Worm (Caenorhabditis elegans) whole organism, young adult: ENCODE data around the gene T28H10.1.

Experiments used
- B0019.2 ChIP-seq: fragments of 200-800 bp; sonication (Bioruptor generic); conservative IDR thresholded peaks from 2 replicates; pipeline ENCODE4 v1.3.6; 2022; ENCODE audit warnings: missing genetic modification reagents, missing genetic modification characterization, missing compliant biosample characterization
- B0035.1 ChIP-seq: sonication (generic microtip); optimal IDR thresholded peaks from 2 replicates; lab custom pipeline; 2016; ENCODE audit warnings: missing genetic modification characterization, mild to moderate bottlenecking, missing compliant biosample characterization, missing genotype, missing genetic modification reagents
- C06A6.2 ChIP-seq: fragments of 200-800 bp; sonication (Bioruptor generic); conservative IDR thresholded peaks from 2 replicates; pipeline ENCODE4 v1.3.6; 2022; ENCODE audit warnings: missing genetic modification characterization, missing compliant biosample characterization
- D2030.7 ChIP-seq: fragments of 200-800 bp; sonication (Bioruptor generic); IDR thresholded peaks from 2 replicates; pipeline ENCODE4 v1.3.6; 2022; ENCODE audit warnings: missing genetic modification reagents, missing genetic modification characterization, missing compliant biosample characterization
- F23B12.7 ChIP-seq: sonication (generic microtip); optimal IDR thresholded peaks from 2 replicates; lab custom pipeline; 2017; ENCODE audit warnings: missing genetic modification characterization, mild to moderate bottlenecking, missing compliant biosample characterization, antibody characterized with exemption, moderate library complexity; ENCODE audit not compliant: insufficient read depth
- F37B4.10 ChIP-seq: fragments of 200-800 bp; sonication (Bioruptor generic); IDR thresholded peaks from 2 replicates; pipeline ENCODE4 v1.3.6; 2022; ENCODE audit warnings: missing genetic modification characterization, missing compliant biosample characterization
- F52B5.7 ChIP-seq: sonication (generic microtip); optimal IDR thresholded peaks from 2 replicates; lab custom pipeline; 2016; ENCODE audit warnings: mild to moderate bottlenecking, missing genetic modification characterization, missing compliant biosample characterization
- F57C9.4 ChIP-seq: sonication (generic microtip); optimal IDR thresholded peaks from 2 replicates; lab custom pipeline; 2017; ENCODE audit warnings: mild to moderate bottlenecking, missing genetic modification characterization, missing compliant biosample characterization
- Y53G8AR.9 ChIP-seq: fragments of 200-800 bp; sonication (Bioruptor generic); conservative IDR thresholded peaks from 2 replicates; pipeline ENCODE4 v1.3.6; 2022; ENCODE audit warnings: missing genetic modification reagents, missing genetic modification characterization, missing compliant biosample characterization
- Y67H2A.10 ChIP-seq: fragments of 200-800 bp; sonication (Bioruptor generic); conservative IDR thresholded peaks from 2 replicates; pipeline ENCODE4 v1.3.6; 2022; ENCODE audit warnings: missing genetic modification reagents, missing genetic modification characterization, missing compliant biosample characterization
- Y79H2A.3 ChIP-seq: fragments of 200-800 bp; sonication (Bioruptor generic); conservative IDR thresholded peaks from 2 replicates; pipeline ENCODE4 v1.3.6; 2022; ENCODE audit warnings: missing genetic modification reagents, missing genetic modification characterization, missing compliant biosample characterization
- ZK185.1 ChIP-seq: sonication (generic microtip); optimal IDR thresholded peaks from 2 replicates; lab custom pipeline; 2016; ENCODE audit warnings: mild to moderate bottlenecking, missing genetic modification characterization, missing compliant biosample characterization; ENCODE audit not compliant: poor library complexity, severe bottlenecking
- akir-1 ChIP-seq: fragments of 200-800 bp; sonication (Bioruptor generic); optimal IDR thresholded peaks from 2 replicates; lab custom pipeline; 2018; ENCODE audit warnings: mild to moderate bottlenecking, missing genetic modification characterization, moderate library complexity, missing compliant biosample characterization
- aptf-3 ChIP-seq: fragments of 200-800 bp; sonication (Bioruptor generic); IDR thresholded peaks from 2 replicates; pipeline ENCODE4 v1.3.6; 2022; ENCODE audit warnings: missing genetic modification characterization, missing compliant biosample characterization
- attf-5 ChIP-seq: fragments of 200-800 bp; sonication (Bioruptor generic); optimal IDR thresholded peaks from 2 replicates; lab custom pipeline; 2018; ENCODE audit warnings: mild to moderate bottlenecking, missing genetic modification characterization, missing compliant biosample characterization
- ccch-3 ChIP-seq: fragments of 200-800 bp; sonication (Bioruptor generic); optimal IDR thresholded peaks from 2 replicates; lab custom pipeline; 2018; ENCODE audit warnings: mild to moderate bottlenecking, missing genetic modification characterization, missing compliant biosample characterization
- ceh-100 ChIP-seq: fragments of 200-800 bp; sonication (Bioruptor generic); IDR thresholded peaks from 2 replicates; pipeline ENCODE4 v1.3.6; 2022; ENCODE audit warnings: missing genetic modification reagents, missing genetic modification characterization, missing compliant biosample characterization
- ceh-27 ChIP-seq: fragments of 200-800 bp; sonication (Bioruptor generic); optimal IDR thresholded peaks from 2 replicates; lab custom pipeline; 2018; ENCODE audit warnings: mild to moderate bottlenecking, missing genetic modification characterization, moderate library complexity, missing compliant biosample characterization
- ceh-91 ChIP-seq: fragments of 200-800 bp; sonication (Bioruptor generic); IDR thresholded peaks from 2 replicates; pipeline ENCODE4 v1.3.6; 2022; ENCODE audit warnings: missing genetic modification reagents, missing genetic modification characterization, missing compliant biosample characterization
- egl-44 ChIP-seq: fragments of 200-800 bp; sonication (Bioruptor generic); IDR thresholded peaks from 2 replicates; pipeline ENCODE4 v1.3.6; 2022; ENCODE audit warnings: missing genetic modification reagents, missing genetic modification characterization, missing compliant biosample characterization
- egrh-3 ChIP-seq: fragments of 200-800 bp; sonication (Bioruptor generic); IDR thresholded peaks from 2 replicates; pipeline ENCODE4 v1.3.6; 2022; ENCODE audit warnings: missing genetic modification reagents, missing genetic modification characterization, missing compliant biosample characterization
- ekl-4 ChIP-seq: fragments of 200-800 bp; sonication (Bioruptor generic); IDR thresholded peaks from 2 replicates; pipeline ENCODE4 v1.3.6; 2022; ENCODE audit warnings: missing genetic modification reagents, missing genetic modification characterization, missing compliant biosample characterization
- him-1 ChIP-seq: sonication (generic microtip); optimal IDR thresholded peaks from 2 replicates; lab custom pipeline; 2016; ENCODE audit warnings: missing genotype, missing genetic modification reagents, missing genetic modification characterization, missing compliant biosample characterization
- hlh-12 ChIP-seq: sonication (generic microtip); optimal IDR thresholded peaks from 2 replicates; lab custom pipeline; 2016; ENCODE audit warnings: missing genetic modification characterization, missing compliant biosample characterization
- hlh-26 ChIP-seq: fragments of 200-800 bp; sonication (Bioruptor generic); conservative IDR thresholded peaks from 2 replicates; pipeline ENCODE4 v1.3.6; 2022; ENCODE audit warnings: missing genetic modification reagents, missing genetic modification characterization, missing compliant biosample characterization
- hmg-1.2 ChIP-seq: fragments of 200-800 bp; sonication (Bioruptor generic); IDR thresholded peaks from 2 replicates; pipeline ENCODE4 v1.3.6; 2022; ENCODE audit warnings: missing genetic modification reagents, missing genetic modification characterization, missing compliant biosample characterization
- lag-1 ChIP-seq: fragments of 200-800 bp; sonication (Bioruptor generic); IDR thresholded peaks from 2 replicates; pipeline ENCODE4 v1.3.6; 2022; ENCODE audit warnings: missing genetic modification reagents, missing genetic modification characterization, missing compliant biosample characterization
- lin-40 ChIP-seq: sonication (generic microtip); optimal IDR thresholded peaks from 2 replicates; lab custom pipeline; 2016; ENCODE audit warnings: missing genetic modification characterization, mild to moderate bottlenecking, missing compliant biosample characterization, missing genotype, missing genetic modification reagents
- lsy-27 ChIP-seq: sonication (generic microtip); optimal IDR thresholded peaks from 2 replicates; lab custom pipeline; 2017; ENCODE audit warnings: missing genetic modification characterization, mild to moderate bottlenecking, missing compliant biosample characterization, antibody characterized with exemption, missing genotype, borderline replicate concordance; ENCODE audit not compliant: insufficient read depth
- madf-3 ChIP-seq: fragments of 200-800 bp; sonication (Bioruptor generic); IDR thresholded peaks from 2 replicates; pipeline ENCODE4 v1.3.6; 2022; ENCODE audit warnings: missing genetic modification reagents, missing genetic modification characterization, missing compliant biosample characterization
- madf-6 ChIP-seq: fragments of 200-800 bp; sonication (Bioruptor generic); IDR thresholded peaks from 2 replicates; pipeline ENCODE4 v1.3.6; 2022; ENCODE audit warnings: missing genetic modification reagents, missing genetic modification characterization, missing compliant biosample characterization
- mes-4 ChIP-seq: sonication (generic microtip); optimal IDR thresholded peaks from 2 replicates; lab custom pipeline; 2016; ENCODE audit warnings: missing genotype, missing genetic modification characterization, missing compliant biosample characterization
- nfya-1 ChIP-seq: sonication (generic microtip); optimal IDR thresholded peaks from 2 replicates; lab custom pipeline; 2017; ENCODE audit warnings: antibody characterized with exemption, missing compliant biosample characterization, missing genetic modification characterization, borderline replicate concordance; ENCODE audit not compliant: insufficient read depth
- nfya-2 ChIP-seq: fragments of 200-800 bp; sonication (Bioruptor generic); IDR thresholded peaks from 2 replicates; pipeline ENCODE4 v1.3.6; 2022; ENCODE audit warnings: missing genetic modification reagents, missing genetic modification characterization, missing compliant biosample characterization
- nfyb-1 ChIP-seq: fragments of 200-800 bp; sonication (Bioruptor generic); IDR thresholded peaks from 2 replicates; pipeline ENCODE4 v1.3.6; 2022; ENCODE audit warnings: missing genetic modification reagents, missing genetic modification characterization, missing compliant biosample characterization
- nhr-80 ChIP-seq: sonication (generic microtip); optimal IDR thresholded peaks from 2 replicates; lab custom pipeline; 2016; ENCODE audit warnings: missing genetic modification characterization, missing compliant biosample characterization
- rec-8 ChIP-seq, 2 experiments: sonication (generic microtip); optimal IDR thresholded peaks; 2 replicates each; lab custom pipeline; 2016; ENCODE audit warnings: mild to moderate bottlenecking in 2 of 2, missing genetic modification characterization in 2 of 2, missing genetic modification reagents in 2 of 2, missing genotype in 2 of 2, missing biosample characterization in 1 of 2, missing compliant biosample characterization in 1 of 2, moderate library complexity in 1 of 2
- rpc-1 ChIP-seq, 2 experiments: fragments of 150-350 bp in 1 of 2; sonication (generic microtip) in 1 of 2; optimal IDR thresholded peaks; 2 replicates each; lab custom pipeline; 2014 to 2018; ENCODE audit warnings: missing biosample characterization in 1 of 2, missing genetic modification characterization in 1 of 2, missing genetic modification reagents in 1 of 2, missing genotype in 1 of 2
- sea-2 ChIP-seq: fragments of 200-800 bp; sonication (Bioruptor generic); IDR thresholded peaks from 2 replicates; pipeline ENCODE4 v1.3.6; 2022; ENCODE audit warnings: missing genetic modification characterization, missing compliant biosample characterization
- somi-1 ChIP-seq: fragments of 200-800 bp; sonication (Bioruptor generic); optimal IDR thresholded peaks from 2 replicates; lab custom pipeline; 2018; ENCODE audit warnings: mild to moderate bottlenecking, missing genetic modification characterization, missing compliant biosample characterization
- tbx-9 ChIP-seq: sonication (generic microtip); optimal IDR thresholded peaks from 2 replicates; lab custom pipeline; 2016; ENCODE audit warnings: borderline replicate concordance, missing genetic modification characterization, inconsistent platforms, missing compliant biosample characterization
- unc-130 ChIP-seq: sonication (generic microtip); optimal IDR thresholded peaks from 2 replicates; lab custom pipeline; 2016; ENCODE audit warnings: missing genetic modification reagents, missing genetic modification characterization, missing compliant biosample characterization
- xnd-1 ChIP-seq: sonication (generic microtip); optimal IDR thresholded peaks from 2 replicates; lab custom pipeline; 2016; ENCODE audit warnings: missing genotype, missing genetic modification reagents, missing genetic modification characterization, missing compliant biosample characterization
- ztf-25 ChIP-seq: fragments of 200-800 bp; sonication (Bioruptor generic); IDR thresholded peaks from 2 replicates; pipeline ENCODE4 v1.3.6; 2022; ENCODE audit warnings: missing genetic modification reagents, missing genetic modification characterization, missing compliant biosample characterization
- ztf-28 ChIP-seq: fragments of 200-800 bp; sonication (Bioruptor generic); IDR thresholded peaks from 2 replicates; pipeline ENCODE4 v1.3.6; 2022; ENCODE audit warnings: missing genetic modification reagents, missing genetic modification characterization, missing compliant biosample characterization
- ztf-6 ChIP-seq: fragments of 200-800 bp; sonication (Bioruptor generic); IDR thresholded peaks from 2 replicates; pipeline ENCODE4 v1.3.6; 2022; ENCODE audit warnings: missing genetic modification reagents, missing genetic modification characterization, missing compliant biosample characterization

The T28H10.1 gene

ce11 chrV:12486934-12487333, 16.7 kb upstream of the T28H10.1 start, which contains the start of gene inx-11:
inx-11 (plus strand) TSS chrV:12487234.
- no peak for TF ChIP-seq F57C9.4
- TF ChIP-seq nhr-80: no peak
- no peak for TF ChIP-seq C06A6.2
- TF ChIP-seq tbx-9 (tag; lab: Kevin White, UChicago): no peak
- TF ChIP-seq lag-1 (GFP tag; lab: Robert Waterston, UW): no peak
- TF ChIP-seq akir-1 (GFP tag; lab: Kevin White, UChicago): no peak
- TF ChIP-seq F23B12.7 (tag; lab: Kevin White, UChicago): no peak
- TF ChIP-seq Y53G8AR.9: no peak
- no peak for TF ChIP-seq ccch-3 (GFP tag; lab: Kevin White, UChicago)
- no peak for TF ChIP-seq ZK185.1 (tag; lab: Kevin White, UChicago)
- TF ChIP-seq rec-8 (tag; optimal IDR thresholded peaks at IDR 0.05; lab: Kevin White, UChicago): no peak
- TF ChIP-seq Y79H2A.3: no peak
- TF ChIP-seq nfyb-1: no peak
- no peak for TF ChIP-seq ceh-100 (GFP tag; lab: Robert Waterston, UW)
- no peak for TF ChIP-seq lsy-27
- TF ChIP-seq D2030.7 (GFP tag; lab: Robert Waterston, UW): no peak
- TF ChIP-seq madf-3: no peak
- TF ChIP-seq, all 124 proteins: peak for 0

ce11 chrV:12488002-12488401, 15.6 kb upstream of the T28H10.1 start:
- peak; percentile 19; the same call in 1 of the 2 replicates for TF ChIP-seq madf-6 (GFP tag; lab: Robert Waterston, UW)
- TF ChIP-seq hmg-1.2: peak; percentile 46; the same call in 1 of the 2 replicates
- TF ChIP-seq attf-5 (GFP tag; lab: Kevin White, UChicago): no peak
- no peak for TF ChIP-seq ztf-25 (GFP tag; lab: Robert Waterston, UW)
- TF ChIP-seq somi-1 (GFP tag; lab: Kevin White, UChicago): no peak
- TF ChIP-seq egl-44 (GFP tag; lab: Robert Waterston, UW): no peak
- TF ChIP-seq B0035.1 (tag; lab: Kevin White, UChicago): no peak
- TF ChIP-seq rec-8 (tag; optimal IDR thresholded peaks at IDR 0.05; lab: Kevin White, UChicago): no peak
- no peak for TF ChIP-seq ceh-100 (GFP tag; lab: Robert Waterston, UW)
- no peak for TF ChIP-seq ceh-91 (GFP tag; lab: Robert Waterston, UW)
- TF ChIP-seq ekl-4 (GFP tag; lab: Robert Waterston, UW): no peak
- TF ChIP-seq F52B5.7 (tag; lab: Kevin White, UChicago): no peak
- no peak for TF ChIP-seq unc-130 (GFP tag; lab: Kevin White, UChicago)
- no peak for TF ChIP-seq hlh-12
- TF ChIP-seq rpc-1 (optimal IDR thresholded peaks at IDR 0.05; lab: Kevin White, UChicago): no peak
- TF ChIP-seq rpc-1 (tag; optimal IDR thresholded peaks at IDR 0.05; lab: Kevin White, UChicago): no peak
- no peak for TF ChIP-seq lin-40 (tag; lab: Kevin White, UChicago)

- TF ChIP-seq him-1 (tag; lab: Kevin White, UChicago) (peak; percentile 96), nfya-2 (GFP tag; lab: Robert Waterston, UW) (no peak), xnd-1 (peak; percentile 36), Y67H2A.10 (GFP tag; lab: Robert Waterston, UW) (no peak), ceh-27 (GFP tag; lab: Kevin White, UChicago) (no peak), egrh-3 (GFP tag; lab: Robert Waterston, UW) (0 out of 2 replicates have a peak, but pooled peaks have one; percentile 23), aptf-3 (GFP tag; lab: Robert Waterston, UW) (no peak), F37B4.10 (GFP tag; lab: Robert Waterston, UW) (no peak), lin-40 (tag; lab: Kevin White, UChicago) (peak; percentile 54), mes-4 (tag; lab: Kevin White, UChicago) (peak; percentile 40), nfya-1 (tag; lab: Kevin White, UChicago) (no peak), sea-2 (GFP tag; lab: Robert Waterston, UW) (no peak), hlh-26 (GFP tag; lab: Robert Waterston, UW) (no peak), ztf-6 (GFP tag; lab: Robert Waterston, UW) (no peak), ztf-28 (GFP tag; lab: Robert Waterston, UW) (peak; percentile 81; the same call in 1 of the 2 replicates), B0019.2 (peak; percentile 50; the same call in 1 of the 2 replicates)
Measured at ce11 chrV:12491070-12491643, 12.4 kb upstream of the T28H10.1 start.
